Worm (Caenorhabditis elegans) whole organism, young adult: ENCODE results near the gene Y17G7B.17.

Experiments
- ceh-40 ChIP-seq: fragments of 200-800 bp; sonication (Bioruptor generic); IDR thresholded peaks from 2 replicates; pipeline ENCODE4 v1.3.6; 2022; ENCODE audit warnings: missing genetic modification characterization, missing compliant biosample characterization
- ceh-79 ChIP-seq: sonication (generic microtip); optimal IDR thresholded peaks from 2 replicates; lab custom pipeline; 2017; ENCODE audit warnings: mild to moderate bottlenecking, missing genetic modification characterization, missing compliant biosample characterization
- chd-7 ChIP-seq: sonication (generic microtip); optimal IDR thresholded peaks from 2 replicates; lab custom pipeline; 2016; ENCODE audit warnings: mild to moderate bottlenecking, missing genetic modification characterization, moderate library complexity, missing compliant biosample characterization
- gei-17 ChIP-seq: fragments of 200-800 bp; sonication (Bioruptor generic); optimal IDR thresholded peaks from 2 replicates; lab custom pipeline; 2018; ENCODE audit warnings: mild to moderate bottlenecking, missing genetic modification characterization, missing compliant biosample characterization
- hlh-26 ChIP-seq: fragments of 200-800 bp; sonication (Bioruptor generic); conservative IDR thresholded peaks from 2 replicates; pipeline ENCODE4 v1.3.6; 2022; ENCODE audit warnings: missing genetic modification reagents, missing genetic modification characterization, missing compliant biosample characterization
- let-607 ChIP-seq, 2 experiments: fragments of 200-800 bp in 1 of 2; sonication (Bioruptor generic) in 1 of 2; sonication (generic microtip) in 1 of 2; optimal IDR thresholded peaks; 2 replicates each; lab custom pipeline; 2016 to 2018; ENCODE audit warnings: mild to moderate bottlenecking in 2 of 2, missing compliant biosample characterization in 2 of 2, missing genetic modification characterization in 2 of 2, moderate library complexity in 2 of 2, missing genotype in 1 of 2
- lin-35 ChIP-seq, 3 experiments: fragments of 150-350 bp in 2 of 3; sonication (generic microtip) in 1 of 3; optimal IDR thresholded peaks; 2 replicates each; lab custom pipeline; 2014 to 2018; ENCODE audit warnings: missing biosample characterization in 3 of 3, missing genetic modification characterization in 3 of 3, missing genetic modification reagents in 3 of 3
- unc-62 ChIP-seq: fragments of 150-350 bp; optimal IDR thresholded peaks from 2 replicates; lab custom pipeline; 2014; ENCODE audit warnings: missing biosample characterization, missing genetic modification reagents, missing genetic modification characterization
- ztf-26 ChIP-seq: sonication (generic microtip); optimal IDR thresholded peaks from 2 replicates; lab custom pipeline; 2017; ENCODE audit warnings: missing genetic modification characterization, missing compliant biosample characterization
- ztf-28 ChIP-seq: fragments of 200-800 bp; sonication (Bioruptor generic); IDR thresholded peaks from 2 replicates; pipeline ENCODE4 v1.3.6; 2022; ENCODE audit warnings: missing genetic modification reagents, missing genetic modification characterization, missing compliant biosample characterization

ce11 chrII:12130393-12130792 is 30.6 kb upstream of the Y17G7B.17 start:
- TF ChIP-seq ztf-28 (GFP tag; lab: Robert Waterston, UW) (no peak), ztf-26 (tag; lab: Kevin White, UChicago) (no peak), lin-35 (GFP tag; optimal IDR thresholded peaks at IDR 0.05; lab: Kevin White, UChicago) (no peak), unc-62 (GFP tag; lab: Kevin White, UChicago) (no peak), ceh-79 (no peak), ceh-40 (GFP tag; lab: Robert Waterston, UW) (no peak), chd-7 (tag; lab: Kevin White, UChicago) (no peak), hlh-26 (no peak), gei-17 (GFP tag; lab: Kevin White, UChicago) (no peak), let-607 (tag; optimal IDR thresholded peaks at IDR 0.05; lab: Kevin White, UChicago) (no peak)
